Fruit fly (Drosophila melanogaster) whole organism, embryonic: ENCODE data around the gene CG7548.

ENCODE experiments used
- CG10366 ChIP-seq: fragments of 200-800 bp; sonication (Bioruptor generic); IDR thresholded peaks from 2 replicates; pipeline ENCODE4 v1.3.6; 2022; ENCODE audit warnings: missing biosample characterization, missing genetic modification characterization
- CG10543 ChIP-seq: fragments of 200-800 bp; sonication (Bioruptor generic); optimal IDR thresholded peaks from 3 replicates; lab custom pipeline; 2017; ENCODE audit warnings: missing biosample characterization, mild to moderate bottlenecking, missing genetic modification characterization, moderate library complexity
- CG10959 ChIP-seq: fragments of 200-800 bp; sonication (Bioruptor generic); IDR thresholded peaks from 2 replicates; pipeline ENCODE4 v1.3.6; 2022; ENCODE audit warnings: missing biosample characterization, missing genetic modification characterization
- CG11504 ChIP-seq: fragments of 200-800 bp; sonication (Bioruptor generic); optimal IDR thresholded peaks from 3 replicates; lab custom pipeline; 2019; ENCODE audit warnings: missing biosample characterization, mild to moderate bottlenecking, missing genetic modification characterization, moderate library complexity
- CG11723 ChIP-seq: fragments of 200-800 bp; sonication (Bioruptor generic); optimal IDR thresholded peaks from 2 replicates; lab custom pipeline; 2017; ENCODE audit warnings: missing biosample characterization, mild to moderate bottlenecking, missing genetic modification characterization
- CG12299 ChIP-seq: fragments of 200-800 bp; sonication (Bioruptor generic); optimal IDR thresholded peaks from 2 replicates; lab custom pipeline; 2018; ENCODE audit warnings: missing biosample characterization, mild to moderate bottlenecking, missing genetic modification characterization
- CG14860 ChIP-seq: fragments of 200-800 bp; sonication (Bioruptor generic); IDR thresholded peaks from 3 replicates; pipeline ENCODE4 v1.3.6; 2022; ENCODE audit warnings: missing biosample characterization, missing genetic modification characterization; ENCODE audit not compliant: partially characterized antibody
- CG17385 ChIP-seq: fragments of 200-800 bp; sonication (Bioruptor generic); optimal IDR thresholded peaks from 3 replicates; lab custom pipeline; 2018; ENCODE audit warnings: missing biosample characterization, mild to moderate bottlenecking, missing genetic modification characterization
- CG18262 ChIP-seq: fragments of 200-800 bp; optimal IDR thresholded peaks from 3 replicates; lab custom pipeline; 2019; ENCODE audit warnings: missing biosample characterization, mild to moderate bottlenecking, missing genetic modification characterization, moderate library complexity
- CG2129 ChIP-seq: fragments of 200-800 bp; sonication (Bioruptor generic); IDR thresholded peaks from 2 replicates; pipeline ENCODE4 v1.3.6; 2022; ENCODE audit warnings: missing biosample characterization, missing genetic modification characterization; ENCODE audit not compliant: partially characterized antibody
- CG2712 ChIP-seq: fragments of 200-800 bp; optimal IDR thresholded peaks from 3 replicates; lab custom pipeline; 2019; ENCODE audit warnings: missing biosample characterization, mild to moderate bottlenecking, missing genetic modification characterization, moderate library complexity
- CG34224 ChIP-seq: fragments of 200-800 bp; sonication (Bioruptor generic); IDR thresholded peaks from 3 replicates; pipeline ENCODE4 v1.3.6; 2022; ENCODE audit warnings: missing biosample characterization, missing genetic modification characterization; ENCODE audit not compliant: partially characterized antibody
- CG4360 ChIP-seq: fragments of 200-800 bp; sonication (Bioruptor generic); IDR thresholded peaks from 2 replicates; pipeline ENCODE4 v1.3.6; 2022; ENCODE audit warnings: missing biosample characterization, missing genetic modification characterization
- CG6765 ChIP-seq: fragments of 200-800 bp; sonication (Bioruptor generic); optimal IDR thresholded peaks from 3 replicates; lab custom pipeline; 2017; ENCODE audit warnings: missing biosample characterization, mild to moderate bottlenecking, missing genetic modification characterization
- CG7786 ChIP-seq: fragments of 200-800 bp; sonication (Bioruptor generic); optimal IDR thresholded peaks from 2 replicates; lab custom pipeline; 2016; ENCODE audit warnings: missing biosample characterization, missing genetic modification characterization
- CG7963 ChIP-seq: fragments of 200-800 bp; sonication (Bioruptor generic); IDR thresholded peaks from 3 replicates; pipeline ENCODE4 v1.3.6; 2022; ENCODE audit warnings: missing biosample characterization, missing genetic modification characterization; ENCODE audit not compliant: partially characterized antibody
- CG7987 ChIP-seq: fragments of 200-800 bp; sonication (Bioruptor generic); optimal IDR thresholded peaks from 2 replicates; lab custom pipeline; 2018; ENCODE audit warnings: missing biosample characterization, mild to moderate bottlenecking, missing genetic modification characterization, moderate library complexity
- CTCF ChIP-seq: fragments of 200-800 bp; sonication (Bioruptor generic); optimal IDR thresholded peaks from 2 replicates; lab custom pipeline; 2017; ENCODE audit warnings: missing biosample characterization, mild to moderate bottlenecking, missing genetic modification characterization, moderate library complexity
- CoRest ChIP-seq: fragments of 200-800 bp; sonication (Bioruptor generic); optimal IDR thresholded peaks from 3 replicates; lab custom pipeline; 2018; ENCODE audit warnings: missing biosample characterization, mild to moderate bottlenecking, missing genetic modification characterization, moderate library complexity
- Fer3 ChIP-seq: fragments of 200-800 bp; sonication (Bioruptor generic); optimal IDR thresholded peaks from 2 replicates; lab custom pipeline; 2018; ENCODE audit warnings: missing biosample characterization, mild to moderate bottlenecking, missing genetic modification characterization, moderate library complexity
- Hmx ChIP-seq: fragments of 200-800 bp; sonication (Bioruptor generic); optimal IDR thresholded peaks from 2 replicates; lab custom pipeline; 2016; ENCODE audit warnings: missing biosample characterization, missing genetic modification characterization
- Myb ChIP-seq: fragments of 200-800 bp; sonication (Bioruptor generic); optimal IDR thresholded peaks from 2 replicates; lab custom pipeline; 2016; ENCODE audit warnings: missing biosample characterization, missing genetic modification characterization
- NFAT ChIP-seq: fragments of 200-800 bp; sonication (Bioruptor generic); IDR thresholded peaks from 2 replicates; pipeline ENCODE4 v1.3.6; 2022; ENCODE audit warnings: missing biosample characterization, missing genetic modification characterization
- Nf-YA ChIP-seq: fragments of 200-800 bp; sonication (Bioruptor generic); IDR thresholded peaks from 2 replicates; pipeline ENCODE4 v1.3.6; 2022; ENCODE audit warnings: missing biosample characterization, missing genetic modification characterization
- Opbp ChIP-seq: fragments of 200-800 bp; sonication (Bioruptor generic); IDR thresholded peaks from 3 replicates; pipeline ENCODE4 v1.3.6; 2022; ENCODE audit warnings: missing biosample characterization, missing genetic modification characterization; ENCODE audit not compliant: partially characterized antibody
- Rfx ChIP-seq: fragments of 200-800 bp; sonication (Bioruptor generic); IDR thresholded peaks from 2 replicates; pipeline ENCODE4 v1.3.6; 2022; ENCODE audit warnings: missing biosample characterization, missing genetic modification characterization
- Six4 ChIP-seq: fragments of 200-800 bp; sonication (Bioruptor generic); optimal IDR thresholded peaks from 2 replicates; lab custom pipeline; 2016; ENCODE audit warnings: missing biosample characterization, missing genetic modification characterization
- Sox100B ChIP-seq: fragments of 200-800 bp; sonication (Bioruptor generic); optimal IDR thresholded peaks from 3 replicates; lab custom pipeline; 2018; ENCODE audit warnings: missing biosample characterization, mild to moderate bottlenecking, missing genetic modification characterization
- TFAM ChIP-seq: fragments of 200-800 bp; sonication (Bioruptor generic); optimal IDR thresholded peaks from 2 replicates; lab custom pipeline; 2017; ENCODE audit warnings: missing biosample characterization, missing genetic modification characterization, inconsistent platforms
- Xbp1 ChIP-seq: fragments of 200-800 bp; sonication (Bioruptor generic); optimal IDR thresholded peaks from 3 replicates; lab custom pipeline; 2016; ENCODE audit warnings: missing biosample characterization, mild to moderate bottlenecking, missing genetic modification characterization
- dmrt99B ChIP-seq: fragments of 200-800 bp; sonication (Bioruptor generic); optimal IDR thresholded peaks from 2 replicates; lab custom pipeline; 2018; ENCODE audit warnings: missing biosample characterization, mild to moderate bottlenecking, missing genetic modification characterization, moderate library complexity
- ftz-f1 ChIP-seq: fragments of 200-800 bp; sonication (Bioruptor generic); optimal IDR thresholded peaks from 2 replicates; lab custom pipeline; 2016; ENCODE audit warnings: missing biosample characterization, missing genetic modification characterization
- gcm ChIP-seq: fragments of 200-800 bp; sonication (Bioruptor generic); optimal IDR thresholded peaks from 2 replicates; lab custom pipeline; 2019; ENCODE audit warnings: missing biosample characterization, mild to moderate bottlenecking, missing genetic modification characterization, moderate library complexity
- gsb-n ChIP-seq: fragments of 200-800 bp; sonication (Bioruptor generic); optimal IDR thresholded peaks from 3 replicates; lab custom pipeline; 2018; ENCODE audit warnings: missing biosample characterization, mild to moderate bottlenecking, missing genetic modification characterization
- h ChIP-seq: fragments of >200 bp; optimal IDR thresholded peaks from 2 replicates; lab custom pipeline; 2017
- hb ChIP-seq: fragments of 200-800 bp; sonication (Bioruptor generic); IDR thresholded peaks from 3 replicates; pipeline ENCODE4 v1.3.6; 2022; ENCODE audit warnings: missing biosample characterization, missing genetic modification characterization; ENCODE audit not compliant: partially characterized antibody
- ind ChIP-seq: fragments of 200-800 bp; sonication (Bioruptor generic); optimal IDR thresholded peaks from 3 replicates; lab custom pipeline; 2016; ENCODE audit warnings: missing biosample characterization, missing genetic modification characterization
- jing ChIP-seq: fragments of 200-800 bp; sonication (Bioruptor generic); optimal IDR thresholded peaks from 2 replicates; lab custom pipeline; 2018; ENCODE audit warnings: missing biosample characterization, mild to moderate bottlenecking, missing genetic modification characterization
- mld ChIP-seq: fragments of 200-800 bp; sonication (Bioruptor generic); IDR thresholded peaks from 3 replicates; pipeline ENCODE4 v1.3.6; 2022; ENCODE audit warnings: missing biosample characterization, missing genetic modification characterization; ENCODE audit not compliant: partially characterized antibody
- otp ChIP-seq: fragments of 200-800 bp; sonication (Bioruptor generic); IDR thresholded peaks from 3 replicates; pipeline ENCODE4, ENCODE4 v1.3.6; 2022; ENCODE audit warnings: missing biosample characterization, missing genetic modification characterization
- pan ChIP-seq, 4 experiments: fragments of >200 bp in 3 of 4; fragments of 200-800 bp in 1 of 4; sonication (Bioruptor generic) in 1 of 4; optimal IDR thresholded peaks in 3 of 4; IDR thresholded peaks in 1 of 4; 2 replicates each; pipeline versions ENCODE4 v1.3.6 to Lab custom; 2017 to 2022; ENCODE audit warnings: missing biosample characterization in 2 of 4, missing genetic modification characterization in 2 of 4, mixed read lengths in 1 of 4
- ranshi ChIP-seq: fragments of 200-800 bp; sonication (Bioruptor generic); IDR thresholded peaks from 2 replicates; pipeline ENCODE4 v1.3.6; 2022; ENCODE audit warnings: missing biosample characterization, missing genetic modification characterization
- ro ChIP-seq: fragments of 200-800 bp; sonication (Bioruptor generic); IDR thresholded peaks from 2 replicates; pipeline ENCODE4 v1.3.6; 2022; ENCODE audit warnings: missing biosample characterization, missing genetic modification characterization
- sd ChIP-seq: fragments of 200-800 bp; sonication (Bioruptor generic); optimal IDR thresholded peaks from 3 replicates; lab custom pipeline; 2018; ENCODE audit warnings: missing biosample characterization, mild to moderate bottlenecking, missing genetic modification characterization, moderate library complexity
- sens ChIP-seq: fragments of 200-800 bp; sonication (Bioruptor generic); peaks from one replicate; lab custom pipeline; 2016; ENCODE audit warnings: missing biosample characterization, missing genetic modification characterization
- tna ChIP-seq: fragments of 200-800 bp; sonication (Bioruptor generic); IDR thresholded peaks from 2 replicates; pipeline ENCODE4 v1.3.6; 2022; ENCODE audit warnings: missing biosample characterization, missing genetic modification characterization; ENCODE audit not compliant: partially characterized antibody
- vvl ChIP-seq: fragments of 200-800 bp; sonication (Bioruptor generic); IDR thresholded peaks from 2 replicates; pipeline ENCODE4 v1.3.6; 2022; ENCODE audit warnings: missing biosample characterization, missing genetic modification characterization

The CG7548 gene

dm6 chr3L:7529081-7530021 lies 23.3 kb upstream of the CG7548 start (continued):
- TF ChIP-seq NFAT (GFP tag; lab: Robert Waterston, UW) (0 out of 2 replicates have a peak, but pooled peaks have one; percentile 5), sd (tag; lab: Kevin White, UChicago) (peak; percentile 73), otp (0 out of 3 replicates have a peak, but pooled peaks have one; percentile 43), h (lab: Kevin White, UChicago) (no peak), jing (no peak), gsb-n (tag; lab: Kevin White, UChicago) (no peak), CG7786 (GFP tag; lab: Kevin White, UChicago) (no peak), CG18262 (no peak), ftz-f1 (peak; percentile 73), mld (GFP tag; lab: Robert Waterston, UW) (no peak), Fer3 (tag; lab: Kevin White, UChicago) (no peak), sens (GFP tag; lab: Kevin White, UChicago) (peak; percentile 76), Rfx (GFP tag; lab: Robert Waterston, UW) (peak; percentile 59; the same call in 1 of the 2 replicates), Opbp (no peak), ro (GFP tag; lab: Robert Waterston, UW) (no peak), CG10959 (GFP tag; lab: Robert Waterston, UW) (no peak), CG11723 (no peak), vvl (GFP tag; lab: Robert Waterston, UW) (peak; percentile 12; the same call in 1 of the 2 replicates), CG4360 (GFP tag; lab: Robert Waterston, UW) (peak; percentile 81), Xbp1 (GFP tag; lab: Kevin White, UChicago) (peak; percentile 31), dmrt99B (tag; lab: Kevin White, UChicago) (no peak), gcm (GFP tag; lab: Kevin White, UChicago) (peak; percentile 86), ind (GFP tag; lab: Kevin White, UChicago) (peak; percentile 5), CG10366 (GFP tag; lab: Robert Waterston, UW) (no peak), TFAM (GFP tag; lab: Kevin White, UChicago) (no peak)

- TF ChIP-seq CG6765 (GFP tag; lab: Kevin White, UChicago): no peak
- peak; percentile 62 for TF ChIP-seq Myb (GFP tag; lab: Kevin White, UChicago)
- peak; percentile 38 for TF ChIP-seq CTCF (GFP tag; lab: Kevin White, UChicago)
- TF ChIP-seq CG10543 (GFP tag; lab: Kevin White, UChicago): no peak
- no peak for TF ChIP-seq CG7987
- peak; percentile 9 for TF ChIP-seq Sox100B (GFP tag; lab: Kevin White, UChicago)
- TF ChIP-seq CG11504: peak; percentile 37
- TF ChIP-seq Hmx (GFP tag; lab: Kevin White, UChicago): no peak
- TF ChIP-seq CG12299 (tag; lab: Kevin White, UChicago): no peak
- TF ChIP-seq tna: peak; percentile 72
- TF ChIP-seq Six4 (GFP tag; lab: Kevin White, UChicago): no peak
- TF ChIP-seq CG2712 (tag; lab: Kevin White, UChicago): peak; percentile 48
- no peak for TF ChIP-seq Nf-YA (GFP tag; lab: Robert Waterston, UW)
- TF ChIP-seq CG7963: peak; percentile 84
- TF ChIP-seq CoRest (tag; lab: Kevin White, UChicago): peak; percentile 53
- TF ChIP-seq CG14860: peak; percentile 90
- TF ChIP-seq hb (GFP tag; lab: Robert Waterston, UW): peak; percentile 91
- TF ChIP-seq pan (optimal IDR thresholded peaks at IDR 0.05; lab: Kevin White, UChicago): no peak
- no peak for TF ChIP-seq pan (GFP tag; optimal IDR thresholded peaks at IDR 0.05 in 1 of 2, IDR thresholded peaks at IDR 0.05 in 1 of 2)
- TF ChIP-seq CG17385 (GFP tag; lab: Kevin White, UChicago): no peak
- peak; percentile 68; the same call in 2 of the 3 replicates for TF ChIP-seq CG34224 (GFP tag; lab: Robert Waterston, UW)
- TF ChIP-seq CG2129 (GFP tag; lab: Robert Waterston, UW): peak; percentile 66
- no peak for TF ChIP-seq ranshi
- TF ChIP-seq ro (GFP tag; lab: Robert Waterston, UW): no peak
Measured at dm6 chr3L:7528380-7529080, 22.5 kb upstream of the CG7548 start, which contains the start of gene lqf. Gene lqf (plus strand): TSS chr3L:7528780.
